ENCODE assay signal across 4 fruit fly cellular contexts in genomic region chr2L:847988-848622, dm6.
TF ChIP-seq lines count a peak whose summit lies in the region.

No protein-coding gene starts in this region.

- no peak for TF ChIP-seq CTCF in whole organism, embryonic (GFP tag; optimal IDR thresholded peaks at IDR 0.05; lab: Kevin White, UChicago)

TF ChIP-seq in whole organism, embryonic, 481 proteins besides CTCF, POLR2A, EP300 and RAD21 (continues in another document):
- TF ChIP-seq CG9727 (GFP tag; optimal IDR thresholded peaks at IDR 0.05; lab: Kevin White, UChicago): no peak
- no peak for TF ChIP-seq gro (GFP tag; optimal IDR thresholded peaks at IDR 0.05; lab: Kevin White, UChicago)
- TF ChIP-seq CG9609 (GFP tag; optimal IDR thresholded peaks at IDR 0.05; lab: Kevin White, UChicago): no peak
- TF ChIP-seq Med (GFP tag; lab: Kevin White, UChicago): peak; percentile 43
- TF ChIP-seq lilli (GFP tag; optimal IDR thresholded peaks at IDR 0.05; lab: Kevin White, UChicago): no peak
- no peak for TF ChIP-seq dmrt99B (tag; optimal IDR thresholded peaks at IDR 0.05; lab: Kevin White, UChicago)
- TF ChIP-seq bsh (GFP tag; optimal IDR thresholded peaks at IDR 0.05; lab: Kevin White, UChicago): peak in 1 of 2 experiments; percentile 32
- TF ChIP-seq pb (GFP tag; optimal IDR thresholded peaks at IDR 0.05; lab: Kevin White, UChicago): no peak
- TF ChIP-seq Rx (GFP tag; IDR thresholded peaks at IDR 0.05; lab: Robert Waterston, UW): no peak
- TF ChIP-seq lbe (GFP tag; optimal IDR thresholded peaks at IDR 0.05; lab: Kevin White, UChicago): peak; percentile 38
- TF ChIP-seq CG6813 (GFP tag; optimal IDR thresholded peaks at IDR 0.05; lab: Kevin White, UChicago): no peak
- peak; percentile 67 for TF ChIP-seq kni (GFP tag; optimal IDR thresholded peaks at IDR 0.05; lab: Kevin White, UChicago)
- TF ChIP-seq CG31365 (tag; optimal IDR thresholded peaks at IDR 0.05; lab: Kevin White, UChicago): no peak
- peak; percentile 27 for TF ChIP-seq zf30C (GFP tag; optimal IDR thresholded peaks at IDR 0.05; lab: Kevin White, UChicago)
- no peak for TF ChIP-seq CG16815 (GFP tag; optimal IDR thresholded peaks at IDR 0.05; lab: Kevin White, UChicago)
- no peak for TF ChIP-seq Dll (GFP tag; IDR thresholded peaks at IDR 0.05; lab: Robert Waterston, UW; ENCODE audit: partially characterized antibody)
- peak; percentile 40; the same call in 1 of the 2 replicates for TF ChIP-seq crol (GFP tag; IDR thresholded peaks at IDR 0.05; lab: Robert Waterston, UW)
- no peak for TF ChIP-seq disco-r (GFP tag; optimal IDR thresholded peaks at IDR 0.05; lab: Kevin White, UChicago)
- peak; percentile 22 for TF ChIP-seq sens (GFP tag; lab: Kevin White, UChicago)
- peak; percentile 45 for TF ChIP-seq corto (GFP tag; optimal IDR thresholded peaks at IDR 0.05; lab: Kevin White, UChicago)
- no peak for TF ChIP-seq unc-4 (GFP tag; IDR thresholded peaks at IDR 0.05; lab: Robert Waterston, UW; ENCODE audit: partially characterized antibody)
- TF ChIP-seq nom (GFP tag; optimal IDR thresholded peaks at IDR 0.05; lab: Kevin White, UChicago): peak; percentile 65
- TF ChIP-seq HmgZ (tag; optimal IDR thresholded peaks at IDR 0.05; lab: Kevin White, UChicago): no peak

TF ChIP-seq in whole organism, prepupa, 60 proteins besides CTCF, POLR2A, EP300 and RAD21 (continues in another document):
- TF ChIP-seq CG6854 (GFP tag; optimal IDR thresholded peaks at IDR 0.05; lab: Kevin White, UChicago) (peak; percentile 57), ss (GFP tag; optimal IDR thresholded peaks at IDR 0.05; lab: Kevin White, UChicago) (peak; percentile 78 to 80), Met (GFP tag; optimal IDR thresholded peaks at IDR 0.05; lab: Kevin White, UChicago) (peak; percentile 90), Eip75B (GFP tag; optimal IDR thresholded peaks at IDR 0.05; lab: Kevin White, UChicago) (peak; percentile 86), CG31627 (GFP tag; optimal IDR thresholded peaks at IDR 0.05; lab: Kevin White, UChicago) (peak; percentile 87), Hr4 (GFP tag; optimal IDR thresholded peaks at IDR 0.05; lab: Kevin White, UChicago) (peak; percentile 49), CG11762 (GFP tag; optimal IDR thresholded peaks at IDR 0.05; lab: Kevin White, UChicago; ENCODE audit: insufficient read depth) (peak; percentile 47), Ets96B (tag; optimal IDR thresholded peaks at IDR 0.05; lab: Kevin White, UChicago) (peak; percentile 68), Hr39 (GFP tag; optimal IDR thresholded peaks at IDR 0.05; lab: Kevin White, UChicago) (peak; percentile 86), CG3032 (tag; optimal IDR thresholded peaks at IDR 0.05; lab: Kevin White, UChicago) (peak; percentile 69), Lpt (GFP tag; optimal IDR thresholded peaks at IDR 0.05; lab: Kevin White, UChicago) (peak; percentile 24), CG1621 (tag; optimal IDR thresholded peaks at IDR 0.05; lab: Kevin White, UChicago) (peak; percentile 66), CG8319 (GFP tag; optimal IDR thresholded peaks at IDR 0.05; lab: Kevin White, UChicago) (peak; percentile 44), OdsH (GFP tag; optimal IDR thresholded peaks at IDR 0.05; lab: Kevin White, UChicago) (peak; percentile 69), CG4318 (GFP tag; optimal IDR thresholded peaks at IDR 0.05; lab: Kevin White, UChicago) (no peak), spab (GFP tag; optimal IDR thresholded peaks at IDR 0.05; lab: Kevin White, UChicago) (peak; percentile 67), dsx (GFP tag; optimal IDR thresholded peaks at IDR 0.05; lab: Kevin White, UChicago; ENCODE audit: poor library complexity, severe bottlenecking) (peak; percentile 74), acj6 (GFP tag; optimal IDR thresholded peaks at IDR 0.05; lab: Kevin White, UChicago) (peak; percentile 78), achi (GFP tag; optimal IDR thresholded peaks at IDR 0.05; lab: Kevin White, UChicago) (peak; percentile 78), CG11902 (GFP tag; optimal IDR thresholded peaks at IDR 0.05; lab: Kevin White, UChicago) (peak; percentile 61), Ets21C (GFP tag; optimal IDR thresholded peaks at IDR 0.05; lab: Kevin White, UChicago) (peak; percentile 78), esn (GFP tag; optimal IDR thresholded peaks at IDR 0.05; lab: Kevin White, UChicago) (peak; percentile 92), Sox15 (GFP tag; optimal IDR thresholded peaks at IDR 0.05; lab: Kevin White, UChicago) (peak; percentile 53)

TF ChIP-seq in whole organism, pupa, 21 proteins besides CTCF, POLR2A, EP300 and RAD21:
- TF ChIP-seq CG8159 (tag; optimal IDR thresholded peaks at IDR 0.05; lab: Kevin White, UChicago): peak; percentile 72
- peak; percentile 71 for TF ChIP-seq CG17806 (tag; optimal IDR thresholded peaks at IDR 0.05; lab: Kevin White, UChicago)
- peak; percentile 51 for TF ChIP-seq Ets98B (GFP tag; IDR thresholded peaks at IDR 0.05; lab: Robert Waterston, UW)
- peak; percentile 61 for TF ChIP-seq CG15710 (tag; optimal IDR thresholded peaks at IDR 0.05; lab: Kevin White, UChicago)
- peak; percentile 78 for TF ChIP-seq gl (tag; optimal IDR thresholded peaks at IDR 0.05; lab: Kevin White, UChicago)
- no peak for TF ChIP-seq D1 (tag; optimal IDR thresholded peaks at IDR 0.05; lab: Kevin White, UChicago)
- TF ChIP-seq Snoo (tag; optimal IDR thresholded peaks at IDR 0.05; lab: Kevin White, UChicago): peak; percentile 80
- no peak for TF ChIP-seq CG10348 (GFP tag; IDR thresholded peaks at IDR 0.05; lab: Robert Waterston, UW)
- TF ChIP-seq CG4496 (GFP tag; IDR thresholded peaks at IDR 0.05; lab: Robert Waterston, UW): peak; percentile 77
- TF ChIP-seq CG9948 (tag; optimal IDR thresholded peaks at IDR 0.05; lab: Kevin White, UChicago): peak; percentile 63
- peak; percentile 42 for TF ChIP-seq CG12605 (GFP tag; IDR thresholded peaks at IDR 0.05; lab: Robert Waterston, UW)
- peak; percentile 90 for TF ChIP-seq CG13204 (GFP tag; optimal IDR thresholded peaks at IDR 0.05; lab: Kevin White, UChicago)
- TF ChIP-seq fd96Ca (GFP tag; IDR thresholded peaks at IDR 0.05; lab: Robert Waterston, UW): peak; percentile 46; the same call in 1 of the 3 replicates
- peak; percentile 80 for TF ChIP-seq EcR (GFP tag; optimal IDR thresholded peaks at IDR 0.05; lab: Kevin White, UChicago)
- peak; percentile 79 for TF ChIP-seq Pif1A (GFP tag; optimal IDR thresholded peaks at IDR 0.05; lab: Kevin White, UChicago)
- TF ChIP-seq Pif1B (GFP tag; optimal IDR thresholded peaks at IDR 0.05; lab: Kevin White, UChicago): peak; percentile 75
- no peak; the same call in 1 of the 2 replicates for TF ChIP-seq CG32121 (GFP tag; IDR thresholded peaks at IDR 0.05; lab: Robert Waterston, UW)
- TF ChIP-seq CG14655 (GFP tag; optimal IDR thresholded peaks at IDR 0.05; lab: Kevin White, UChicago): peak; percentile 78
- peak; percentile 55 for TF ChIP-seq CG8301 (tag; optimal IDR thresholded peaks at IDR 0.05; lab: Kevin White, UChicago)
- 0 out of 2 replicates have a peak, but pooled peaks have one; percentile 27 for TF ChIP-seq rn (GFP tag; IDR thresholded peaks at IDR 0.05; lab: Robert Waterston, UW)
- TF ChIP-seq CG34367 (tag; optimal IDR thresholded peaks at IDR 0.05; lab: Kevin White, UChicago): peak; percentile 54

TF ChIP-seq in whole organism, wandering third instar larva, 38 proteins besides CTCF, POLR2A, EP300 and RAD21 (continues in another document):
- TF ChIP-seq usp (GFP tag; optimal IDR thresholded peaks at IDR 0.05; lab: Kevin White, UChicago) (no peak), CG32264 (GFP tag; optimal IDR thresholded peaks at IDR 0.05; lab: Kevin White, UChicago) (peak; percentile 67), brk (GFP tag; optimal IDR thresholded peaks at IDR 0.05; lab: Kevin White, UChicago) (no peak), sage (GFP tag; optimal IDR thresholded peaks at IDR 0.05; lab: Kevin White, UChicago) (peak; percentile 32), HLH106 (tag; optimal IDR thresholded peaks at IDR 0.05; lab: Kevin White, UChicago) (peak; percentile 86), Dfd (GFP tag; optimal IDR thresholded peaks at IDR 0.05; lab: Kevin White, UChicago) (no peak), ey (GFP tag; optimal IDR thresholded peaks at IDR 0.05; lab: Kevin White, UChicago) (peak; percentile 85), GATAd (GFP tag; optimal IDR thresholded peaks at IDR 0.05; lab: Kevin White, UChicago) (no peak), Hnf4 (GFP tag; optimal IDR thresholded peaks at IDR 0.05; lab: Kevin White, UChicago) (peak; percentile 90), Rel (GFP tag; optimal IDR thresholded peaks at IDR 0.05; lab: Kevin White, UChicago) (peak; percentile 64), Rel (tag; optimal IDR thresholded peaks at IDR 0.05; lab: Kevin White, UChicago) (peak; percentile 48), Sp1 (GFP tag; optimal IDR thresholded peaks at IDR 0.05; lab: Kevin White, UChicago) (peak; percentile 83), dmrt93B (GFP tag; optimal IDR thresholded peaks at IDR 0.05; lab: Kevin White, UChicago) (peak; percentile 61), N (GFP tag; optimal IDR thresholded peaks at IDR 0.05; lab: Kevin White, UChicago) (no peak), lola (GFP tag; optimal IDR thresholded peaks at IDR 0.05; lab: Kevin White, UChicago) (no peak), woc (GFP tag; optimal IDR thresholded peaks at IDR 0.05; lab: Kevin White, UChicago) (peak; percentile 91), OdsH (GFP tag; optimal IDR thresholded peaks at IDR 0.05; lab: Kevin White, UChicago) (peak; percentile 83), jim (GFP tag; optimal IDR thresholded peaks at IDR 0.05; lab: Kevin White, UChicago) (no peak), Dif (GFP tag; optimal IDR thresholded peaks at IDR 0.05; lab: Kevin White, UChicago; ENCODE audit: partially characterized antibody) (peak; percentile 21), br (GFP tag; optimal IDR thresholded peaks at IDR 0.05; lab: Kevin White, UChicago) (peak; percentile 89), Abd-B (GFP tag; optimal IDR thresholded peaks at IDR 0.05; lab: Kevin White, UChicago) (no peak), psq (GFP tag; optimal IDR thresholded peaks at IDR 0.05; lab: Kevin White, UChicago) (peak; percentile 81), rgr (GFP tag; optimal IDR thresholded peaks at IDR 0.05; lab: Kevin White, UChicago) (peak; percentile 82), CG9705 (GFP tag; optimal IDR thresholded peaks at IDR 0.05; lab: Kevin White, UChicago) (peak; percentile 76), dsf (GFP tag; optimal IDR thresholded peaks at IDR 0.05; lab: Kevin White, UChicago; ENCODE audit: borderline replicate concordance) (no peak), tai (GFP tag; optimal IDR thresholded peaks at IDR 0.05; lab: Kevin White, UChicago) (no peak), pan (optimal IDR thresholded peaks at IDR 0.05; lab: Kevin White, UChicago) (no peak), h (GFP tag; optimal IDR thresholded peaks at IDR 0.05; lab: Kevin White, UChicago) (peak; percentile 86), Myc (optimal IDR thresholded peaks at IDR 0.05; lab: Kevin White, UChicago) (no peak), foxo (GFP tag; optimal IDR thresholded peaks at IDR 0.05; lab: Kevin White, UChicago) (peak; percentile 30 to 92), dl (GFP tag; optimal IDR thresholded peaks at IDR 0.05; lab: Kevin White, UChicago; ENCODE audit: insufficient read depth in 1 of 2, partially characterized antibody in 2 of 2) (no peak), Hr83 (GFP tag; optimal IDR thresholded peaks at IDR 0.05; lab: Kevin White, UChicago; ENCODE audit: poor library complexity, severe bottlenecking) (peak; percentile 89)

Comparison
In these comparisons a context has a peak if more than half of its experiments do, and no peak if none do; other contexts are left out.
1. Of the 7 proteins assayed by ChIP-seq in both whole organism, embryonic and whole organism, prepupa: peak only in whole organism, embryonic: none; only in whole organism, prepupa: Blimp-1, CG16779, CG6854, Gug, Hr39, Lpt and 1 more; in both: none; in neither: 0.